Worm (Caenorhabditis elegans) whole organism, L2 larva: ENCODE results near the gene tald-1.

Source experiments
- C34F6.9 ChIP-seq: fragments of 150-350 bp; optimal IDR thresholded peaks from 2 replicates; lab custom pipeline; 2014; ENCODE audit warnings: missing biosample characterization, missing genetic modification characterization
- F13H6.1 ChIP-seq: sonication (generic microtip); optimal IDR thresholded peaks from 2 replicates; lab custom pipeline; 2016; ENCODE audit warnings: missing genetic modification characterization, missing compliant biosample characterization
- R02D3.7 ChIP-seq: fragments of 150-350 bp; optimal IDR thresholded peaks from 2 replicates; lab custom pipeline; 2014; ENCODE audit warnings: missing biosample characterization, missing genetic modification characterization
- Y55F3AM.14 ChIP-seq: fragments of 200-800 bp; sonication (Bioruptor generic); optimal IDR thresholded peaks from 2 replicates; lab custom pipeline; 2018; ENCODE audit warnings: mild to moderate bottlenecking, missing genetic modification characterization, missing compliant biosample characterization
- aly-2 ChIP-seq: fragments of 150-350 bp; optimal IDR thresholded peaks from 2 replicates; lab custom pipeline; 2014; ENCODE audit warnings: missing biosample characterization, missing genetic modification characterization
- ceh-16 ChIP-seq: fragments of 150-350 bp; optimal IDR thresholded peaks from 2 replicates; lab custom pipeline; 2014; ENCODE audit warnings: missing biosample characterization, missing genetic modification characterization
- ceh-82 ChIP-seq: fragments of 150-350 bp; optimal IDR thresholded peaks from 2 replicates; lab custom pipeline; 2014; ENCODE audit warnings: missing biosample characterization, missing genetic modification characterization
- crh-2 ChIP-seq: sonication (generic microtip); optimal IDR thresholded peaks from 2 replicates; lab custom pipeline; 2017; ENCODE audit warnings: missing biosample characterization, missing genetic modification characterization
- dmd-4 ChIP-seq: sonication (generic microtip); optimal IDR thresholded peaks from 2 replicates; lab custom pipeline; 2017; ENCODE audit warnings: missing biosample characterization, missing genetic modification characterization
- egl-27 ChIP-seq: sonication (generic microtip); optimal IDR thresholded peaks from 3 replicates; lab custom pipeline; 2017; ENCODE audit warnings: missing biosample characterization, missing genetic modification reagents, missing genetic modification characterization
- elt-1 ChIP-seq: fragments of 150-350 bp; optimal IDR thresholded peaks from 2 replicates; lab custom pipeline; 2014; ENCODE audit warnings: missing biosample characterization, missing genetic modification characterization
- elt-3 ChIP-seq: sonication (generic microtip); optimal IDR thresholded peaks from 2 replicates; lab custom pipeline; 2017; ENCODE audit warnings: missing biosample characterization, missing genetic modification characterization
- fos-1 ChIP-seq: fragments of 150-350 bp; optimal IDR thresholded peaks from 2 replicates; lab custom pipeline; 2014; ENCODE audit warnings: missing biosample characterization, missing genetic modification characterization
- gmeb-1 ChIP-seq: fragments of 150-350 bp; optimal IDR thresholded peaks from 2 replicates; lab custom pipeline; 2014; ENCODE audit warnings: missing biosample characterization, missing genetic modification characterization
- lsy-2 ChIP-seq, 2 experiments: fragments of 150-350 bp in 1 of 2; sonication (generic microtip) in 1 of 2; optimal IDR thresholded peaks; 2 replicates each; lab custom pipeline; 2014 to 2017; ENCODE audit warnings: missing biosample characterization in 2 of 2, missing genetic modification characterization in 2 of 2
- mab-5 ChIP-seq: fragments of 150-350 bp; optimal IDR thresholded peaks from 2 replicates; lab custom pipeline; 2014; ENCODE audit warnings: missing biosample characterization, missing genetic modification characterization
- mdl-1 ChIP-seq, 2 experiments: fragments of 150-350 bp in 1 of 2; sonication (generic microtip) in 1 of 2; optimal IDR thresholded peaks; 2 replicates each; lab custom pipeline; 2017; ENCODE audit warnings: missing biosample characterization in 2 of 2, missing genetic modification characterization in 2 of 2
- nhr-11 ChIP-seq: fragments of 150-350 bp; optimal IDR thresholded peaks from 2 replicates; lab custom pipeline; 2014; ENCODE audit warnings: missing biosample characterization, missing genetic modification characterization
- nhr-129 ChIP-seq: fragments of 150-350 bp; optimal IDR thresholded peaks from 2 replicates; lab custom pipeline; 2014; ENCODE audit warnings: missing biosample characterization, missing genetic modification characterization
- nhr-21 ChIP-seq: fragments of 150-350 bp; optimal IDR thresholded peaks from 2 replicates; lab custom pipeline; 2014; ENCODE audit warnings: missing biosample characterization, missing genetic modification characterization
- nhr-23 ChIP-seq: fragments of 150-350 bp; optimal IDR thresholded peaks from 2 replicates; lab custom pipeline; 2014; ENCODE audit warnings: missing biosample characterization, missing genetic modification reagents, missing genetic modification characterization
- nhr-237 ChIP-seq: fragments of 150-350 bp; optimal IDR thresholded peaks from 2 replicates; lab custom pipeline; 2014; ENCODE audit warnings: missing biosample characterization, missing genetic modification characterization
- nhr-25 ChIP-seq: fragments of 150-350 bp; sonication (generic microtip); optimal IDR thresholded peaks from 3 replicates; lab custom pipeline; 2014; ENCODE audit warnings: missing biosample characterization, missing genetic modification characterization
- nhr-77 ChIP-seq: fragments of 150-350 bp; optimal IDR thresholded peaks from 2 replicates; lab custom pipeline; 2014; ENCODE audit warnings: missing biosample characterization, missing genetic modification characterization
- peb-1 ChIP-seq: fragments of 150-350 bp; optimal IDR thresholded peaks from 2 replicates; lab custom pipeline; 2014; ENCODE audit warnings: missing biosample characterization, missing genetic modification characterization
- sem-4 ChIP-seq: fragments of 150-350 bp; optimal IDR thresholded peaks from 2 replicates; lab custom pipeline; 2014; ENCODE audit warnings: missing biosample characterization, missing genetic modification reagents, missing genetic modification characterization
- skn-1 ChIP-seq: sonication (generic microtip); optimal IDR thresholded peaks from 2 replicates; lab custom pipeline; 2017; ENCODE audit warnings: missing biosample characterization, missing genetic modification characterization
- sma-3 ChIP-seq: sonication (generic microtip); optimal IDR thresholded peaks from 2 replicates; lab custom pipeline; 2016; ENCODE audit warnings: missing genetic modification reagents, missing genetic modification characterization, missing compliant biosample characterization
- sma-9 ChIP-seq, 2 experiments: fragments of 150-350 bp in 1 of 2; sonication (generic microtip) in 1 of 2; optimal IDR thresholded peaks; 2 replicates each; lab custom pipeline; 2014 to 2016; ENCODE audit warnings: missing genetic modification characterization in 2 of 2, mild to moderate bottlenecking in 1 of 2, missing biosample characterization in 1 of 2, missing compliant biosample characterization in 1 of 2, missing genetic modification reagents in 1 of 2, moderate library complexity in 1 of 2
- snpc-4 ChIP-seq: fragments of 150-350 bp; optimal IDR thresholded peaks from 2 replicates; lab custom pipeline; 2014; ENCODE audit warnings: missing biosample characterization, missing genetic modification characterization
- unc-55 ChIP-seq: fragments of 150-350 bp; sonication (generic microtip); optimal IDR thresholded peaks from 3 replicates; lab custom pipeline; 2014; ENCODE audit warnings: missing biosample characterization, missing genetic modification reagents, missing genetic modification characterization
- unc-62 ChIP-seq: fragments of 150-350 bp; optimal IDR thresholded peaks from 2 replicates; lab custom pipeline; 2014; ENCODE audit warnings: missing biosample characterization, missing genetic modification reagents, missing genetic modification characterization
- zag-1 ChIP-seq: fragments of 150-350 bp; optimal IDR thresholded peaks from 2 replicates; lab custom pipeline; 2014; ENCODE audit warnings: missing biosample characterization, missing genetic modification characterization
- ztf-4 ChIP-seq: fragments of 150-350 bp; optimal IDR thresholded peaks from 2 replicates; lab custom pipeline; 2014; ENCODE audit warnings: missing biosample characterization, missing genetic modification characterization

Gene tald-1

ce11 chrIV:4357296-4357695 is 29.2 kb upstream of the tald-1 start, which contains the start of gene sars-2:
Gene sars-2, plus strand, starts transcription at chrIV:4357636.
- TF ChIP-seq snpc-4 (tag; lab: Kevin White, UChicago) = no peak
- peak; percentile 7 for TF ChIP-seq nhr-129 (tag; lab: Kevin White, UChicago)
- TF ChIP-seq lsy-2 (tag; optimal IDR thresholded peaks at IDR 0.05; lab: Kevin White, UChicago) = peak in 1 of 2 experiments; percentile 65
- no peak for TF ChIP-seq mdl-1 (tag; optimal IDR thresholded peaks at IDR 0.05; lab: Kevin White, UChicago)
- TF ChIP-seq gmeb-1 (tag; lab: Kevin White, UChicago) = peak; percentile 93
- TF ChIP-seq aly-2 (tag; lab: Kevin White, UChicago) = no peak
- no peak for TF ChIP-seq nhr-21 (tag; lab: Kevin White, UChicago)
- no peak for TF ChIP-seq egl-27
- peak; percentile 49 for TF ChIP-seq C34F6.9 (tag; lab: Kevin White, UChicago)
- peak; percentile 82 for TF ChIP-seq unc-55 (GFP tag; lab: Kevin White, UChicago)
- TF ChIP-seq ceh-82 = no peak
- TF ChIP-seq sma-3 = no peak

ce11 chrIV:4359653-4360052 is 26.8 kb upstream of the tald-1 start, which contains the start of gene F55F10.3:
Gene F55F10.3, plus strand, starts transcription at chrIV:4359953.
- no peak for TF ChIP-seq R02D3.7
- no peak for TF ChIP-seq nhr-21 (tag; lab: Kevin White, UChicago)
- no peak for TF ChIP-seq Y55F3AM.14
- no peak for TF ChIP-seq crh-2 (tag; lab: Kevin White, UChicago)
- TF ChIP-seq nhr-11 = no peak
- no peak for TF ChIP-seq ztf-4 (tag; lab: Kevin White, UChicago)
- TF ChIP-seq nhr-129 (tag; lab: Kevin White, UChicago) = no peak
- TF ChIP-seq unc-55 (GFP tag; lab: Kevin White, UChicago) = no peak
- TF ChIP-seq sma-9 (GFP tag; optimal IDR thresholded peaks at IDR 0.05; lab: Kevin White, UChicago) = no peak
- no peak for TF ChIP-seq sma-9 (tag; optimal IDR thresholded peaks at IDR 0.05; lab: Kevin White, UChicago)
- TF ChIP-seq aly-2 (tag; lab: Kevin White, UChicago) = no peak
- no peak for TF ChIP-seq fos-1
- TF ChIP-seq skn-1 (tag; lab: Kevin White, UChicago) = no peak
- TF ChIP-seq, all 48 proteins: peak for 0

ce11 chrIV:4360497-4360896 is 26.0 kb upstream of the tald-1 start, which contains the start of gene F55F10.1:
Gene F55F10.1, plus strand, starts transcription at chrIV:4360837.
- TF ChIP-seq gmeb-1 (tag; lab: Kevin White, UChicago) (peak; percentile 88), egl-27 (peak; percentile 15), lsy-2 (tag; optimal IDR thresholded peaks at IDR 0.05; lab: Kevin White, UChicago) (peak; percentile 83 to 88), dmd-4 (tag; lab: Kevin White, UChicago) (no peak), elt-1 (tag; lab: Kevin White, UChicago) (no peak), nhr-11 (no peak), unc-55 (GFP tag; lab: Kevin White, UChicago) (peak; percentile 53), nhr-129 (tag; lab: Kevin White, UChicago) (peak; percentile 29), F13H6.1 (peak; percentile 36), fos-1 (peak; percentile 27), C34F6.9 (tag; lab: Kevin White, UChicago) (peak; percentile 79), elt-3 (tag; lab: Kevin White, UChicago) (no peak), crh-2 (tag; lab: Kevin White, UChicago) (peak; percentile 52), nhr-25 (tag; lab: Kevin White, UChicago) (peak; percentile 52), mab-5 (tag; lab: Kevin White, UChicago) (peak; percentile 9), nhr-21 (tag; lab: Kevin White, UChicago) (peak; percentile 9), sma-3 (peak; percentile 48), ceh-16 (tag; lab: Kevin White, UChicago) (no peak), sem-4 (tag; lab: Kevin White, UChicago) (no peak)
- TF ChIP-seq, all 48 proteins: peak for 13

- TF ChIP-seq unc-62 = no peak
- no peak for TF ChIP-seq nhr-23 (tag; lab: Kevin White, UChicago)
- no peak for TF ChIP-seq sma-3
- no peak for TF ChIP-seq aly-2 (tag; lab: Kevin White, UChicago)
- no peak for TF ChIP-seq nhr-77 (tag; lab: Kevin White, UChicago)
- no peak for TF ChIP-seq sem-4 (tag; lab: Kevin White, UChicago)
- no peak for TF ChIP-seq ceh-82
- no peak for TF ChIP-seq nhr-237
- no peak for TF ChIP-seq R02D3.7
- no peak for TF ChIP-seq zag-1 (tag; lab: Kevin White, UChicago)
- no peak for TF ChIP-seq ceh-16 (tag; lab: Kevin White, UChicago)
- no peak for TF ChIP-seq nhr-25 (tag; lab: Kevin White, UChicago)
- no peak for TF ChIP-seq nhr-129 (tag; lab: Kevin White, UChicago)
- TF ChIP-seq peb-1 (tag; lab: Kevin White, UChicago) = no peak
These were observed 17.3 kb upstream of the tald-1 start for ce11 chrIV:4369116-4369515.
